Worm (Caenorhabditis elegans) whole organism, late embryonic: ENCODE results near the gene F42G10.1.

Source experiments
- Y22D7AL.16 ChIP-seq: sonication (generic microtip); optimal IDR thresholded peaks from 2 replicates; lab custom pipeline; 2016; ENCODE audit warnings: missing genetic modification characterization, missing compliant biosample characterization
- ama-1 ChIP-seq: fragments of 150-350 bp; optimal IDR thresholded peaks from 2 replicates; lab custom pipeline; 2014
- ceh-22 ChIP-seq: sonication (generic microtip); optimal IDR thresholded peaks from 2 replicates; lab custom pipeline; 2017; ENCODE audit warnings: missing biosample characterization, missing genetic modification characterization
- ceh-34 ChIP-seq: sonication (generic microtip); optimal IDR thresholded peaks from 2 replicates; lab custom pipeline; 2016; ENCODE audit warnings: mild to moderate bottlenecking, missing genetic modification characterization, missing compliant biosample characterization
- fkh-6 ChIP-seq: sonication (generic microtip); optimal IDR thresholded peaks from 2 replicates; lab custom pipeline; 2016; ENCODE audit warnings: missing genetic modification characterization, missing compliant biosample characterization
- hlh-6 ChIP-seq: sonication (generic microtip); optimal IDR thresholded peaks from 2 replicates; lab custom pipeline; 2016; ENCODE audit warnings: missing genotype, missing genetic modification characterization, missing compliant biosample characterization
- nfya-1 ChIP-seq: sonication (generic microtip); optimal IDR thresholded peaks from 2 replicates; lab custom pipeline; 2017; ENCODE audit warnings: missing genetic modification characterization, mild to moderate bottlenecking, missing compliant biosample characterization, antibody characterized with exemption, moderate library complexity
- nhr-11 ChIP-seq: fragments of 150-350 bp; optimal IDR thresholded peaks from 2 replicates; lab custom pipeline; 2014; ENCODE audit warnings: missing biosample characterization, missing genetic modification characterization
- pag-3 ChIP-seq: sonication (generic microtip); optimal IDR thresholded peaks from 2 replicates; lab custom pipeline; 2016; ENCODE audit warnings: missing compliant biosample characterization, missing genetic modification characterization, borderline replicate concordance

ce11 chrX:10027556-10027955 lies 5.6 kb upstream of the F42G10.1 start, which contains the start of gene mkk-4:
- TF ChIP-seq ceh-22 (tag; lab: Kevin White, UChicago): no peak
- no peak for TF ChIP-seq fkh-6 (tag; lab: Kevin White, UChicago)
- no peak for TF ChIP-seq ceh-34 (tag; lab: Kevin White, UChicago)
- no peak for TF ChIP-seq ama-1 (lab: Kevin White, UChicago)
- TF ChIP-seq nhr-11 (tag; lab: Kevin White, UChicago): no peak
- TF ChIP-seq nfya-1: no peak
- TF ChIP-seq pag-3 (tag; lab: Kevin White, UChicago): no peak
- TF ChIP-seq hlh-6 (tag; lab: Kevin White, UChicago): no peak
- TF ChIP-seq Y22D7AL.16 (tag; lab: Kevin White, UChicago): no peak
